Fruit fly (Drosophila melanogaster): Measurements from ENCODE around the gene p38c.

p38c gene

DNA sequence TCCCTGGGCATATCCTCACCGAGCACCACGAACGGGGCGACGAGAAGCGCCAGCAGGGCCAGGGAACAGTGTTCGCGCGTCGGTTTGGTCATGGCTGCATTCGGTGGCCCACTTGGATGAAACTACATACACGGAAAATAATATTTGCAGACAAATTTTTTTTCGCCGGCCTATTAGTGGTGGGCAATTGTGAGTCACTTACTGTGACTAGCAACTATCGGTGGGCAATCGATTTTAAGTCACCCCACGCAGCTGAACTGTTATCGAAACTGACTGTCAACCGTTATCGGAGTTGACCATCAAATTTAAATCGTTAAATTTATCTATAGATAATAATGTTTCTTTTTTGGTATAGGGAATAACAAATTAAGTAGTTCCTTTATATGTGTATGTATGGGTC is 19.4 kb upstream of the p38c start, which contains the start of gene CG5510 (continued):
- no peak; the same call in 1 of the 2 replicates for TF ChIP-seq CG4404 (GFP tag; IDR thresholded peaks at IDR 0.05)
- peak; percentile 33; the same call in 1 of the 2 replicates for TF ChIP-seq CG14014 (GFP tag; IDR thresholded peaks at IDR 0.05)
- no peak for TF ChIP-seq fd64A (GFP tag; optimal IDR thresholded peaks at IDR 0.05)
- TF ChIP-seq tna (GFP tag; IDR thresholded peaks at IDR 0.05; ENCODE audit: partially characterized antibody) = peak; percentile 98
- TF ChIP-seq Ssrp (tag; optimal IDR thresholded peaks at IDR 0.05) = no peak
- TF ChIP-seq CG18599 (GFP tag; optimal IDR thresholded peaks at IDR 0.05) = no peak
- no peak for TF ChIP-seq Taf1 (GFP tag; IDR thresholded peaks at IDR 0.05)
- TF ChIP-seq Mrtf (GFP tag; IDR thresholded peaks at IDR 0.05) = no peak
- no peak for TF ChIP-seq ara (GFP tag; IDR thresholded peaks at IDR 0.05)
- peak; percentile 62 for TF ChIP-seq Hmr (GFP tag; optimal IDR thresholded peaks at IDR 0.05)
- no peak for TF ChIP-seq TFAM (GFP tag; optimal IDR thresholded peaks at IDR 0.05)
- TF ChIP-seq esg (GFP tag; conservative IDR thresholded peaks at IDR 0.05) = no peak
- TF ChIP-seq odd (GFP tag; optimal IDR thresholded peaks at IDR 0.05) = no peak
- TF ChIP-seq Nf-YB (GFP tag; optimal IDR thresholded peaks at IDR 0.05) = peak; percentile 12
- peak; percentile 54 for TF ChIP-seq Max (GFP tag; optimal IDR thresholded peaks at IDR 0.05)
- TF ChIP-seq jigr1 (GFP tag; IDR thresholded peaks at IDR 0.05) = no peak
- TF ChIP-seq hkb (optimal IDR thresholded peaks at IDR 0.05) = no peak
- TF ChIP-seq hkb (GFP tag; IDR thresholded peaks at IDR 0.05) = no peak
- no peak for TF ChIP-seq CG2875 (GFP tag; optimal IDR thresholded peaks at IDR 0.05)
- no peak for TF ChIP-seq CG16815 (GFP tag; optimal IDR thresholded peaks at IDR 0.05)
- TF ChIP-seq CG10565 (GFP tag; optimal IDR thresholded peaks at IDR 0.05) = no peak
- TF ChIP-seq Atf3 (GFP tag; optimal IDR thresholded peaks at IDR 0.05) = peak; percentile 9
- TF ChIP-seq tap (tag; optimal IDR thresholded peaks at IDR 0.05) = no peak
- no peak for TF ChIP-seq eve (GFP tag; optimal IDR thresholded peaks at IDR 0.05)
- TF ChIP-seq CG17612 (GFP tag; IDR thresholded peaks at IDR 0.05) = no peak
- TF ChIP-seq CG2120 (GFP tag; optimal IDR thresholded peaks at IDR 0.05) = peak; percentile 78
- TF ChIP-seq CG33213 (GFP tag; optimal IDR thresholded peaks at IDR 0.05) = peak; percentile 11
- no peak for TF ChIP-seq CG8290 (GFP tag; optimal IDR thresholded peaks at IDR 0.05)
- TF ChIP-seq CG8290 (tag; optimal IDR thresholded peaks at IDR 0.05) = peak in 1 of 2 experiments; percentile 89
- no peak for TF ChIP-seq CG16863 (GFP tag; optimal IDR thresholded peaks at IDR 0.05)
- TF ChIP-seq CG10267 (tag; optimal IDR thresholded peaks at IDR 0.05) = peak; percentile 59
- TF ChIP-seq CG1024 (GFP tag; IDR thresholded peaks at IDR 0.05) = no peak
- TF ChIP-seq Tbp (GFP tag; optimal IDR thresholded peaks at IDR 0.05) = no peak
- peak; percentile 59 for TF ChIP-seq B-H2 (GFP tag; optimal IDR thresholded peaks at IDR 0.05)
- TF ChIP-seq CG4282 (GFP tag; optimal IDR thresholded peaks at IDR 0.05) = no peak
- TF ChIP-seq Bdp1 (GFP tag; optimal IDR thresholded peaks at IDR 0.05) = peak; percentile 12
- TF ChIP-seq Oli (tag; optimal IDR thresholded peaks at IDR 0.05) = no peak
- TF ChIP-seq kay (GFP tag; optimal IDR thresholded peaks at IDR 0.05) = peak; percentile 87
- TF ChIP-seq wek (GFP tag; optimal IDR thresholded peaks at IDR 0.05) = no peak
- TF ChIP-seq rib (GFP tag; IDR thresholded peaks at IDR 0.05) = peak; percentile 33; the same call in 1 of the 2 replicates
- TF ChIP-seq CG4854 (GFP tag; optimal IDR thresholded peaks at IDR 0.05) = peak; percentile 40
- no peak for TF ChIP-seq ac (GFP tag; optimal IDR thresholded peaks at IDR 0.05)
- TF ChIP-seq sd (tag; optimal IDR thresholded peaks at IDR 0.05) = peak; percentile 32
- TF ChIP-seq CG8281 (tag; optimal IDR thresholded peaks at IDR 0.05) = no peak
- peak; percentile 33 for TF ChIP-seq Elba2 (GFP tag; optimal IDR thresholded peaks at IDR 0.05)
- peak; percentile 61 for TF ChIP-seq Sin3A (optimal IDR thresholded peaks at IDR 0.05)
- peak; percentile 97 for TF ChIP-seq Dll (GFP tag; IDR thresholded peaks at IDR 0.05; ENCODE audit: partially characterized antibody)
- peak; percentile 43 for TF ChIP-seq CG17359 (tag; optimal IDR thresholded peaks at IDR 0.05)
- peak; percentile 97 for TF ChIP-seq Opbp (GFP tag; IDR thresholded peaks at IDR 0.05; ENCODE audit: partially characterized antibody)
- TF ChIP-seq CG3281 (GFP tag; optimal IDR thresholded peaks at IDR 0.05) = no peak
- TF ChIP-seq ash1 (GFP tag; optimal IDR thresholded peaks at IDR 0.05) = no peak
- TF ChIP-seq sob (GFP tag; IDR thresholded peaks at IDR 0.05) = peak; percentile 58

Data from whole organism, embryonic.